Worm (Caenorhabditis elegans): Measurements from ENCODE around the gene djr-1.2.

Gene djr-1.2

ce11 chrV:4038110-4038509 is 16.8 kb downstream of the djr-1.2 start, which contains the start of gene C49G7.12:
Gene C49G7.12 (plus strand): TSS chrV:4038410.
- TF ChIP-seq W03F9.2 (tag; optimal IDR thresholded peaks at IDR 0.05), result no peak
- no peak for TF ChIP-seq him-1 (tag; optimal IDR thresholded peaks at IDR 0.05)
- no peak for TF ChIP-seq dao-5 (tag; optimal IDR thresholded peaks at IDR 0.05)

- TF ChIP-seq dao-5 (tag; optimal IDR thresholded peaks at IDR 0.05) (no peak), W03F9.2 (tag; optimal IDR thresholded peaks at IDR 0.05) (no peak), him-1 (tag; optimal IDR thresholded peaks at IDR 0.05) (no peak)
Observed at ce11 chrV:4035811-4036210, 19.1 kb downstream of the djr-1.2 start, which contains the start of gene C49G7.13. Gene C49G7.13 (plus strand): TSS chrV:4036111.

DNA sequence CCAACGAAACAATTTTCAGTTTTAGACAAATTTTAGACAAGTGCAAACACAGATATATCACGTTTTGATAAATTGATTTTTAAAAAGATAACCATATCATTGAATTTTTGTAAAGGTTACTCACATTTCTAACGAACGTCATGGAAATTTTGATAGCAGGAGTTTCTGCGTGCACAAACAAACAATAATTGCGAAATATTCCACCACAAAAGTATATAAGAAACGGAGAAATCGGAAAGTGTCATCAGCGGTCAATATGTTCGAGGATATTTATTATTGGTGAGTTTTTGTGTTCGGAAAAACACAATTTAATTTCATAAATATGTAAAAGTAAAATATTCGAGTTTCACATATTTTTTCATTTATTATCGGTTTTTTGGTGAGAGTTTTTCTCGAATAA is 20.6 kb downstream of the djr-1.2 start, which contains the start of gene C49G7.7:
Gene C49G7.7 (plus strand): TSS at position 174 of the 400 bp plus-strand sequence.
- no peak for TF ChIP-seq dao-5 (tag; optimal IDR thresholded peaks at IDR 0.05)
- no peak for TF ChIP-seq him-1 (tag; optimal IDR thresholded peaks at IDR 0.05)
- no peak for TF ChIP-seq W03F9.2 (tag; optimal IDR thresholded peaks at IDR 0.05)

DNA sequence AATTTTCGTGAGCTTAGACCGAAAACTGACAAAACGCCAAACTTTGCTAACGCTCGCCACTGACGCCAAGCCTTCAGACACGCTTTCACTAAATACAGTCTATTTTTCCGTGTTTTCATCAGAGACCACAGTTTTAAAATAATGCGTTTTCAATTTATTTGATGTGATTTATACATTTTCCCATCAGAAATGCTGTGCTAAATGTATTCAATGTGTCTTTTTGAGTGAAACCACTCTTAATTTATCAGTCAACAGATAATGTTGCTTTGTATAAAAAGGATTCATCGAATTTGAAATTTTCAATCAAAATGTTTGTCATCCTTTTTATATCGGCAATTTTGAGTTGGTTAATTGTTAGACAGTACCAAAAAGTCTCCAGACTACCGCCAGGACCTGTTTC is 23.6 kb downstream of the djr-1.2 start, which contains the start of gene cyp-35A4:
Gene cyp-35A4 (plus strand): TSS at position 301 of the 400 bp plus-strand sequence.
- TF ChIP-seq him-1 (tag; optimal IDR thresholded peaks at IDR 0.05) (no peak), dao-5 (tag; optimal IDR thresholded peaks at IDR 0.05) (no peak), W03F9.2 (tag; optimal IDR thresholded peaks at IDR 0.05) (no peak)

ce11 chrV:4029627-4030026 is 25.3 kb downstream of the djr-1.2 start:
- TF ChIP-seq him-1 (tag; optimal IDR thresholded peaks at IDR 0.05), result no peak
- no peak for TF ChIP-seq dao-5 (tag; optimal IDR thresholded peaks at IDR 0.05)
- TF ChIP-seq W03F9.2 (tag; optimal IDR thresholded peaks at IDR 0.05), result no peak

DNA sequence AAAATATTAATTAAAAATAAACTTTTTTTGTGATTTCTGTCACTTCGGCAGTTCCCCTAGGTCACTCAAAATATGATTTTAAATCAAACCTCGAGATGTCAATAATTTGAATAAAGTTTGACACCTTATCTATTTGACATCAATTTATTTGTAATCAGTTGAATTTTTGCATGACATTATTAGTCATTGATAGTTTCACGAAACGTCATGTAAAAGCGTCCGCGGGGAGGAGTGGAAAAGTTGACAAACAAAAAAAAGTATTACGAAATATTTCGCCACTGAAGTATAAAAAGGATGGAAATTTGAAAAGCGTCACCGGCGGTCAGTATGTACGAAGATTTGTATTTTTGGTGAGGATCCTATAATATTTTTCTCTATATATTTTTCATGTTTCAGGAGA is 30.1 kb downstream of the djr-1.2 start, which contains the start of gene K09D9.1:
Gene K09D9.1 (plus strand): TSS at position 271 of the 400 bp plus-strand sequence.
- TF ChIP-seq dao-5 (tag; optimal IDR thresholded peaks at IDR 0.05) (no peak), W03F9.2 (tag; optimal IDR thresholded peaks at IDR 0.05) (no peak), him-1 (tag; optimal IDR thresholded peaks at IDR 0.05) (no peak)

- no peak for TF ChIP-seq him-1 (tag; optimal IDR thresholded peaks at IDR 0.05)
- no peak for TF ChIP-seq dao-5 (tag; optimal IDR thresholded peaks at IDR 0.05)
- TF ChIP-seq W03F9.2 (tag; optimal IDR thresholded peaks at IDR 0.05), result no peak
Observed at ce11 chrV:4022309-4022708, 32.6 kb downstream of the djr-1.2 start, which contains the start of gene cyp-35A3. Gene cyp-35A3 (plus strand): TSS chrV:4022609.

DNA sequence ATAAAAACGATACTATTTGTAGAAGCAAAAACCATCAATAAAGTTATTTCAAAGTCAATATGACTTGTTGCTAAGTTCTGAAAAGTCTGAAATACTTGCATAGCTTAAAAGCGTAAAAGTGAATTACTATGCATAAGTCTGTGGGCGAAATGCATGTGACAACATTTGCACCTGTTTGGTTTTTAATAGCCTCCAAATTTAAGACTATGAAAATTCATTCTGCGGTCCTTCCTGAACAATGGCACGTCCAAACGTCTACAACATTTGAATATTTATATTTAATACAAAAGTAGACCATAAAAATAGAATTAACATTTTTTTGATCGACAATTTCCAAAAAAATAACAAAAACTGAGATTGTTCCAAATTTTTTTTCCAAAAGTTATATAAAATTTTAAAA is 33.1 kb downstream of the djr-1.2 start, which contains the start of gene K09D9.14:
Gene K09D9.14 (minus strand): TSS at position 101 of the 400 bp plus-strand sequence.
- TF ChIP-seq W03F9.2 (tag; optimal IDR thresholded peaks at IDR 0.05), result no peak
- no peak for TF ChIP-seq him-1 (tag; optimal IDR thresholded peaks at IDR 0.05)

ce11 chrV:4019188-4019587 is 35.7 kb downstream of the djr-1.2 start, which contains the start of gene K09D9.3:
Gene K09D9.3 (plus strand): TSS chrV:4019488.
- TF ChIP-seq him-1 (tag; optimal IDR thresholded peaks at IDR 0.05), result no peak
- TF ChIP-seq W03F9.2 (tag; optimal IDR thresholded peaks at IDR 0.05), result no peak
- no peak for TF ChIP-seq dao-5 (tag; optimal IDR thresholded peaks at IDR 0.05)

DNA sequence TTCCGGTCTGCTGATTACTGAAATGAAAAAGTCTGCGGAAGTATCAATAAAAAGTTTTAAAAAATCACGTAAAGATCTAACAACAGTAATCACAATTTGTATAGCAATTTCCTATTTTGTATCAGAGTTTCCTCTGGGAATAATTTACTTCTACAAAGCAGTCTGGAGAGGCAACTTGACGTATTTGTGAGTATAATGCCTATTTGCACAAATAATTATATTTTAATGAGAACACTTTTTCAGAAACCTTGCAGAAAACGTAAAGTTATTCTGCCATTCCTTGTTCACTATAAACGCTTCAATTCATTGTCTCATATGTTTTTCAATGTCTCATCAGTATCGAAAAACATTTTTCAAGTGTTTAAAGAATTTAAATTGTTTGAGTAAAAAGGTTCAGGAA is 36.3 kb downstream of the djr-1.2 start:
- TF ChIP-seq W03F9.2 (tag; optimal IDR thresholded peaks at IDR 0.05), result no peak
- TF ChIP-seq him-1 (tag; optimal IDR thresholded peaks at IDR 0.05), result no peak
- TF ChIP-seq dao-5 (tag; optimal IDR thresholded peaks at IDR 0.05), result no peak

- TF ChIP-seq dao-5 (tag; optimal IDR thresholded peaks at IDR 0.05) (no peak), W03F9.2 (tag; optimal IDR thresholded peaks at IDR 0.05) (no peak), him-1 (tag; optimal IDR thresholded peaks at IDR 0.05) (no peak)
Observed at ce11 chrV:4016780-4017179, 38.1 kb downstream of the djr-1.2 start, which contains the start of gene srw-89. Gene srw-89 (plus strand): TSS chrV:4017080.

DNA sequence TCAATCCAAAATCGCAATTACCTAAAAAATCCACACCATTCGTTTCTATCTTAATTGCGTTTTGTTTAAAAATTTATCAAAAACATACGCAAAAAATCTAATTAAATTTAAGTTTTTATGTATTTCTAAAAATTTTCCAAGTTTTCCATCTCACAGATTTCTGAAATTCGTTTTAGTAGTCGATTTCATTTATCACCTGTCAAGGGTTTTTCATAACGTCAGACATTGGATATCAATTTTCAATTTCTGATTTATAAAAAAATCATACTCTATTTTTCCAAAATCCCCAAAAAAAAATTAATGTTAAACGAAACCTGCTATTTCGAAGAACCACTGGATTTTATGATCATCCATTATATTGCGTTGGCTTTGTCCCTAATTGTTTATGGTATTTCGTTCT is 44.8 kb downstream of the djr-1.2 start, which contains the start of gene srh-4:
Gene srh-4 (plus strand): TSS at position 301 of the 400 bp plus-strand sequence.
- TF ChIP-seq W03F9.2 (tag; optimal IDR thresholded peaks at IDR 0.05) (no peak), dao-5 (tag; optimal IDR thresholded peaks at IDR 0.05) (no peak), him-1 (tag; optimal IDR thresholded peaks at IDR 0.05) (no peak)

DNA sequence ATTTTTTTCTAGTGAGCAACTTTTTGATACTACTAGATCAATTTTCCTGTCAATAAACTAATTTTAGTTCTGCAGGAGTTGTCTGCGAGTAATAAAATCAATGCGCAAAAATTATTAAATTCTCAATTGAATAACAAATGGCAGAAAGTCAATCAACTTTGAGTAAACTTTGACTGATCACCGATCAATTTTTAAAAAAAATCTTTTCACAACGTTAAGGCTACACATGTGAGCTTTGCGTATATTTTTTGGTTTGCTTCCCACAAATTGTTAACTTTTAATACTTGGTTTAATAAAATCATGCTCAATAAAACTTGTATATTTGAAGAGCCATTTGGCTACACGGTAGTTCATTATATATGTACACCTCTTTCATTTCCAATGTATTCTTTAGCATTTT is 47.0 kb downstream of the djr-1.2 start, which contains the start of gene srh-7:
Gene srh-7 (plus strand): TSS at position 301 of the 400 bp plus-strand sequence.
- TF ChIP-seq dao-5 (tag; optimal IDR thresholded peaks at IDR 0.05) (no peak), W03F9.2 (tag; optimal IDR thresholded peaks at IDR 0.05) (no peak), him-1 (tag; optimal IDR thresholded peaks at IDR 0.05) (no peak)

ce11 chrV:4005219-4005618 is 49.7 kb downstream of the djr-1.2 start, which contains the start of gene srh-8:
Gene srh-8 (plus strand): TSS chrV:4005519.
- no peak for TF ChIP-seq him-1 (tag; optimal IDR thresholded peaks at IDR 0.05)
- TF ChIP-seq dao-5 (tag; optimal IDR thresholded peaks at IDR 0.05), result no peak
- no peak for TF ChIP-seq W03F9.2 (tag; optimal IDR thresholded peaks at IDR 0.05)

ce11 chrV:4004577-4004976 is 50.3 kb downstream of the djr-1.2 start:
- TF ChIP-seq dao-5 (tag; optimal IDR thresholded peaks at IDR 0.05) (no peak), him-1 (tag; optimal IDR thresholded peaks at IDR 0.05) (no peak), W03F9.2 (tag; optimal IDR thresholded peaks at IDR 0.05) (no peak)
